Fruit fly (Drosophila melanogaster) whole organism, embryonic: Measurements from ENCODE around the gene CG14120.

ENCODE experiments used
- Awh ChIP-seq: fragments of 200-800 bp; sonication (Bioruptor generic); IDR thresholded peaks from 2 replicates; pipeline ENCODE4, ENCODE4 v1.3.6; 2022; ENCODE audit warnings: missing biosample characterization, missing genetic modification characterization
- BtbVII ChIP-seq: fragments of 200-800 bp; sonication (Bioruptor generic); optimal IDR thresholded peaks from 3 replicates; lab custom pipeline; 2017; ENCODE audit warnings: missing biosample characterization, mild to moderate bottlenecking, missing genetic modification characterization
- CG10274 ChIP-seq: fragments of 200-800 bp; sonication (Bioruptor generic); optimal IDR thresholded peaks from 3 replicates; lab custom pipeline; 2017; ENCODE audit warnings: missing biosample characterization, mild to moderate bottlenecking, missing genetic modification characterization
- CG10979 ChIP-seq: fragments of 200-800 bp; sonication (Bioruptor generic); optimal IDR thresholded peaks from 2 replicates; lab custom pipeline; 2018; ENCODE audit warnings: missing biosample characterization, mild to moderate bottlenecking, missing genetic modification characterization, moderate library complexity
- CG13424 ChIP-seq: fragments of 200-800 bp; sonication (Bioruptor generic); optimal IDR thresholded peaks from 2 replicates; lab custom pipeline; 2019; ENCODE audit warnings: missing biosample characterization, mild to moderate bottlenecking, missing genetic modification characterization, moderate library complexity
- CG13775 ChIP-seq: fragments of 200-800 bp; sonication (Bioruptor generic); optimal IDR thresholded peaks from 3 replicates; lab custom pipeline; 2017; ENCODE audit warnings: missing biosample characterization, mild to moderate bottlenecking, missing genetic modification characterization
- CG14014 ChIP-seq: fragments of 200-800 bp; sonication (Bioruptor generic); IDR thresholded peaks from 2 replicates; pipeline ENCODE4 v1.3.6; 2022; ENCODE audit warnings: missing biosample characterization, missing genetic modification characterization
- CG1602 ChIP-seq: fragments of 200-800 bp; sonication (Bioruptor generic); optimal IDR thresholded peaks from 3 replicates; lab custom pipeline; 2016; ENCODE audit warnings: missing biosample characterization, missing genetic modification characterization
- CG18011 ChIP-seq: fragments of 200-800 bp; sonication (Bioruptor generic); optimal IDR thresholded peaks from 2 replicates; lab custom pipeline; 2017; ENCODE audit warnings: missing biosample characterization, missing genetic modification characterization, mild to moderate bottlenecking, moderate library complexity, missing genotype
- CG18619 ChIP-seq: fragments of 200-800 bp; sonication (Bioruptor generic); optimal IDR thresholded peaks from 3 replicates; lab custom pipeline; 2017; ENCODE audit warnings: missing biosample characterization, mild to moderate bottlenecking, missing genetic modification characterization
- CG2129 ChIP-seq: fragments of 200-800 bp; sonication (Bioruptor generic); IDR thresholded peaks from 2 replicates; pipeline ENCODE4 v1.3.6; 2022; ENCODE audit warnings: missing biosample characterization, missing genetic modification characterization; ENCODE audit not compliant: partially characterized antibody
- CG30020 ChIP-seq: fragments of 200-800 bp; optimal IDR thresholded peaks from 2 replicates; lab custom pipeline; 2019; ENCODE audit warnings: missing biosample characterization, mild to moderate bottlenecking, missing genetic modification characterization, moderate library complexity
- CG32767 ChIP-seq: fragments of 200-800 bp; sonication (Bioruptor generic); IDR thresholded peaks from 2 replicates; pipeline ENCODE4 v1.3.6; 2022; ENCODE audit warnings: missing biosample characterization, missing genetic modification characterization
- CG34422 ChIP-seq: fragments of 200-800 bp; sonication (Bioruptor generic); IDR thresholded peaks from 3 replicates; pipeline ENCODE4 v1.3.6; 2022; ENCODE audit warnings: missing biosample characterization, missing genetic modification characterization
- CG4424 ChIP-seq: fragments of 200-800 bp; sonication (Bioruptor generic); optimal IDR thresholded peaks from 3 replicates; lab custom pipeline; 2016; ENCODE audit warnings: missing biosample characterization, missing genetic modification characterization
- CG5180 ChIP-seq: fragments of 200-800 bp; sonication (Bioruptor generic); optimal IDR thresholded peaks from 3 replicates; lab custom pipeline; 2017; ENCODE audit warnings: missing biosample characterization, missing genetic modification characterization, mild to moderate bottlenecking, moderate library complexity, missing genetic modification reagents
- CG6175 ChIP-seq: fragments of 200-800 bp; sonication (Bioruptor generic); IDR thresholded peaks from 3 replicates; pipeline ENCODE4 v1.3.6; 2022; ENCODE audit warnings: missing biosample characterization, missing genetic modification characterization
- CG7357 ChIP-seq: fragments of 200-800 bp; sonication (Bioruptor generic); IDR thresholded peaks from 3 replicates; pipeline ENCODE4 v1.3.6; 2022; ENCODE audit warnings: missing biosample characterization, missing genetic modification characterization
- CG7987 ChIP-seq: fragments of 200-800 bp; sonication (Bioruptor generic); optimal IDR thresholded peaks from 2 replicates; lab custom pipeline; 2018; ENCODE audit warnings: missing biosample characterization, mild to moderate bottlenecking, missing genetic modification characterization, moderate library complexity
- CG9727 ChIP-seq: fragments of 200-800 bp; sonication (Bioruptor generic); optimal IDR thresholded peaks from 3 replicates; lab custom pipeline; 2017; ENCODE audit warnings: missing biosample characterization, mild to moderate bottlenecking, missing genetic modification characterization
- Dek ChIP-seq: fragments of 200-800 bp; sonication (Bioruptor generic); optimal IDR thresholded peaks from 3 replicates; lab custom pipeline; 2019; ENCODE audit warnings: missing biosample characterization, mild to moderate bottlenecking, missing genetic modification characterization, moderate library complexity
- Doc2 ChIP-seq: fragments of 200-800 bp; sonication (Bioruptor generic); IDR thresholded peaks from 2 replicates; pipeline ENCODE4 v1.3.6; 2022; ENCODE audit warnings: missing biosample characterization, missing genetic modification characterization
- E2f1 ChIP-seq: fragments of 200-800 bp; sonication (Bioruptor generic); IDR thresholded peaks from 2 replicates; pipeline ENCODE4 v1.3.6; 2022; ENCODE audit warnings: missing biosample characterization, missing genetic modification characterization
- Fer3 ChIP-seq: fragments of 200-800 bp; sonication (Bioruptor generic); optimal IDR thresholded peaks from 2 replicates; lab custom pipeline; 2018; ENCODE audit warnings: missing biosample characterization, mild to moderate bottlenecking, missing genetic modification characterization, moderate library complexity
- Lpt ChIP-seq: fragments of >200 bp; optimal IDR thresholded peaks from 2 replicates; lab custom pipeline; 2018; ENCODE audit warnings: missing biosample characterization, missing genetic modification characterization
- MBD-R2 ChIP-seq: fragments of 200-800 bp; sonication (Bioruptor generic); IDR thresholded peaks from 2 replicates; pipeline ENCODE4 v1.3.6; 2022; ENCODE audit warnings: missing biosample characterization, missing genetic modification characterization
- Oli ChIP-seq: fragments of 200-800 bp; sonication (Bioruptor generic); optimal IDR thresholded peaks from 2 replicates; lab custom pipeline; 2018; ENCODE audit warnings: missing biosample characterization, mild to moderate bottlenecking, missing genetic modification characterization, moderate library complexity
- Rfx ChIP-seq: fragments of 200-800 bp; sonication (Bioruptor generic); IDR thresholded peaks from 2 replicates; pipeline ENCODE4 v1.3.6; 2022; ENCODE audit warnings: missing biosample characterization, missing genetic modification characterization
- Sox100B ChIP-seq: fragments of 200-800 bp; sonication (Bioruptor generic); optimal IDR thresholded peaks from 3 replicates; lab custom pipeline; 2018; ENCODE audit warnings: missing biosample characterization, mild to moderate bottlenecking, missing genetic modification characterization
- Sry-δ ChIP-seq: fragments of 200-800 bp; sonication (Bioruptor generic); optimal IDR thresholded peaks from 2 replicates; lab custom pipeline; 2016; ENCODE audit warnings: missing biosample characterization, missing genetic modification characterization
- YL-1 ChIP-seq: fragments of 200-800 bp; sonication (Bioruptor generic); optimal IDR thresholded peaks from 3 replicates; lab custom pipeline; 2017; ENCODE audit warnings: missing biosample characterization, mild to moderate bottlenecking, missing genetic modification characterization
- ac ChIP-seq: fragments of 200-800 bp; sonication (Bioruptor generic); optimal IDR thresholded peaks from 3 replicates; lab custom pipeline; 2017; ENCODE audit warnings: missing biosample characterization, mild to moderate bottlenecking, missing genetic modification characterization
- caup ChIP-seq: fragments of 200-800 bp; sonication (Bioruptor generic); optimal IDR thresholded peaks from 3 replicates; lab custom pipeline; 2017; ENCODE audit warnings: missing biosample characterization, mild to moderate bottlenecking, missing genetic modification characterization, moderate library complexity; ENCODE audit not compliant: severe bottlenecking
- croc ChIP-seq: fragments of 200-800 bp; sonication (Bioruptor generic); conservative IDR thresholded peaks from 3 replicates; pipeline ENCODE4 v1.3.6; 2022; ENCODE audit warnings: missing biosample characterization, missing genetic modification characterization
- cwo ChIP-seq: fragments of 200-800 bp; sonication (Bioruptor generic); optimal IDR thresholded peaks from 3 replicates; lab custom pipeline; 2017; ENCODE audit warnings: missing biosample characterization, missing genetic modification characterization, mild to moderate bottlenecking, moderate library complexity, missing genetic modification reagents
- dm ChIP-seq: fragments of 200-800 bp; sonication (Bioruptor generic); optimal IDR thresholded peaks from 3 replicates; lab custom pipeline; 2016; ENCODE audit warnings: missing biosample characterization, missing genetic modification characterization
- dmrt11E ChIP-seq: fragments of 200-800 bp; sonication (Bioruptor generic); optimal IDR thresholded peaks from 3 replicates; lab custom pipeline; 2018; ENCODE audit warnings: missing biosample characterization, mild to moderate bottlenecking, missing genetic modification characterization, moderate library complexity
- ems ChIP-seq: fragments of 200-800 bp; sonication (Bioruptor generic); optimal IDR thresholded peaks from 3 replicates; lab custom pipeline; 2016; ENCODE audit warnings: missing biosample characterization, missing genetic modification characterization
- gfzf ChIP-seq: fragments of 200-800 bp; sonication (Bioruptor generic); optimal IDR thresholded peaks from 2 replicates; lab custom pipeline; 2016; ENCODE audit warnings: missing biosample characterization, mild to moderate bottlenecking, missing genetic modification characterization, moderate library complexity
- kah ChIP-seq: fragments of 200-800 bp; sonication (Bioruptor generic); optimal IDR thresholded peaks from 2 replicates; lab custom pipeline; 2018; ENCODE audit warnings: missing biosample characterization, mild to moderate bottlenecking, missing genetic modification characterization
- lab ChIP-seq: fragments of 200-800 bp; sonication (Bioruptor generic); optimal IDR thresholded peaks from 3 replicates; lab custom pipeline; 2017; ENCODE audit warnings: missing biosample characterization, missing genetic modification characterization, mild to moderate bottlenecking, moderate library complexity, missing genetic modification reagents
- nmo ChIP-seq: fragments of 200-800 bp; sonication (Bioruptor generic); optimal IDR thresholded peaks from 2 replicates; lab custom pipeline; 2018; ENCODE audit warnings: missing biosample characterization, mild to moderate bottlenecking, missing genetic modification characterization, moderate library complexity
- ranshi ChIP-seq: fragments of 200-800 bp; sonication (Bioruptor generic); IDR thresholded peaks from 2 replicates; pipeline ENCODE4 v1.3.6; 2022; ENCODE audit warnings: missing biosample characterization, missing genetic modification characterization
- sd ChIP-seq: fragments of 200-800 bp; sonication (Bioruptor generic); optimal IDR thresholded peaks from 3 replicates; lab custom pipeline; 2018; ENCODE audit warnings: missing biosample characterization, mild to moderate bottlenecking, missing genetic modification characterization, moderate library complexity
- sens ChIP-seq: fragments of 200-800 bp; sonication (Bioruptor generic); peaks from one replicate; lab custom pipeline; 2016; ENCODE audit warnings: missing biosample characterization, missing genetic modification characterization
- seq ChIP-seq: fragments of 200-800 bp; sonication (Bioruptor generic); IDR thresholded peaks from 2 replicates; pipeline ENCODE4 v1.3.6; 2022; ENCODE audit warnings: missing biosample characterization, missing genetic modification characterization
- slp2 ChIP-seq: fragments of 200-800 bp; sonication (Bioruptor generic); optimal IDR thresholded peaks from 2 replicates; lab custom pipeline; 2016; ENCODE audit warnings: missing biosample characterization, missing genetic modification characterization
- stc ChIP-seq: fragments of 200-800 bp; sonication (Bioruptor generic); IDR thresholded peaks from 2 replicates; pipeline ENCODE4 v1.3.6; 2022; ENCODE audit warnings: missing biosample characterization, missing genetic modification characterization
- usp ChIP-seq: fragments of >200 bp; optimal IDR thresholded peaks from 2 replicates; lab custom pipeline; 2017; ENCODE audit warnings: missing biosample characterization, missing genetic modification characterization
- zfh1 ChIP-seq: fragments of 200-800 bp; sonication (Bioruptor generic); IDR thresholded peaks from 3 replicates; pipeline ENCODE4 v1.3.6; 2022; ENCODE audit warnings: missing biosample characterization, missing genetic modification characterization

CG14120 gene

dm6 chr3L:12892485-12893173, 7.8 kb downstream of the CG14120 start, which contains the start of gene CG14118 (continued):
- no peak for TF ChIP-seq CG2129 (GFP tag; lab: Robert Waterston, UW)
- no peak for TF ChIP-seq CG6175 (GFP tag; lab: Robert Waterston, UW)
- TF ChIP-seq CG34422 (GFP tag; lab: Robert Waterston, UW), result peak; percentile 10; the same call in 1 of the 3 replicates
- TF ChIP-seq lab (GFP tag; lab: Kevin White, UChicago), result no peak
- TF ChIP-seq CG4424 (GFP tag; lab: Kevin White, UChicago), result no peak
- no peak for TF ChIP-seq YL-1 (GFP tag; lab: Kevin White, UChicago)
- no peak for TF ChIP-seq Doc2 (GFP tag; lab: Robert Waterston, UW)
- TF ChIP-seq Awh (GFP tag; lab: Robert Waterston, UW), result peak; percentile 54; the same call in 1 of the 2 replicates
- no peak for TF ChIP-seq Lpt (GFP tag; lab: Kevin White, UChicago)
- TF ChIP-seq sd (tag; lab: Kevin White, UChicago), result peak; percentile 38
- no peak for TF ChIP-seq Oli (tag; lab: Kevin White, UChicago)
- no peak for TF ChIP-seq CG10979 (tag; lab: Kevin White, UChicago)
- no peak for TF ChIP-seq seq (GFP tag; lab: Robert Waterston, UW)
- no peak for TF ChIP-seq slp2
- no peak for TF ChIP-seq CG5180 (GFP tag; lab: Kevin White, UChicago)
- peak; percentile 13 for TF ChIP-seq CG18619 (GFP tag; lab: Kevin White, UChicago)
- peak; percentile 12 for TF ChIP-seq CG13424
- no peak for TF ChIP-seq Sry-δ (GFP tag; lab: Kevin White, UChicago)
- TF ChIP-seq ac (GFP tag; lab: Kevin White, UChicago), result no peak
- peak; percentile 55 for TF ChIP-seq cwo (GFP tag; lab: Kevin White, UChicago)
- peak; percentile 87 for TF ChIP-seq kah (GFP tag; lab: Kevin White, UChicago)
- no peak for TF ChIP-seq gfzf (GFP tag; lab: Kevin White, UChicago)
- no peak for TF ChIP-seq CG1602
- peak; percentile 21 for TF ChIP-seq caup (GFP tag; lab: Kevin White, UChicago)
- TF ChIP-seq BtbVII (GFP tag; lab: Kevin White, UChicago), result no peak
- TF ChIP-seq ems (GFP tag; lab: Kevin White, UChicago), result no peak
- TF ChIP-seq CG32767 (GFP tag; lab: Robert Waterston, UW), result no peak
- no peak for TF ChIP-seq CG7987 (GFP tag; lab: Kevin White, UChicago)
- peak; percentile 6 for TF ChIP-seq Dek (tag; lab: Kevin White, UChicago)
- 0 out of 2 replicates have a peak, but pooled peaks have one; percentile 14 for TF ChIP-seq stc (GFP tag; lab: Robert Waterston, UW)
- no peak for TF ChIP-seq dm (GFP tag; lab: Kevin White, UChicago)
- TF ChIP-seq nmo (GFP tag; lab: Kevin White, UChicago), result no peak
- TF ChIP-seq croc (GFP tag; lab: Robert Waterston, UW), result no peak
- TF ChIP-seq Rfx, result peak; percentile 37
- TF ChIP-seq CG9727, result no peak
- peak; percentile 68 for TF ChIP-seq sens (GFP tag; lab: Kevin White, UChicago)
- TF ChIP-seq dmrt11E (tag; lab: Kevin White, UChicago), result no peak
- no peak for TF ChIP-seq CG10274 (GFP tag; lab: Kevin White, UChicago)
- no peak; the same call in 1 of the 2 replicates for TF ChIP-seq CG14014 (GFP tag; lab: Robert Waterston, UW)
- no peak for TF ChIP-seq CG30020 (tag; lab: Kevin White, UChicago)
- TF ChIP-seq CG18011 (GFP tag; lab: Kevin White, UChicago), result no peak
- TF ChIP-seq CG13775 (GFP tag; lab: Kevin White, UChicago), result no peak
- TF ChIP-seq usp (GFP tag; lab: Kevin White, UChicago), result no peak
- no peak for TF ChIP-seq E2f1 (GFP tag; lab: Robert Waterston, UW)
- TF ChIP-seq Fer3 (tag; lab: Kevin White, UChicago), result peak; percentile 34
- no peak for TF ChIP-seq Sox100B
- TF ChIP-seq MBD-R2 (GFP tag; lab: Robert Waterston, UW), result no peak
- TF ChIP-seq ranshi (GFP tag; lab: Robert Waterston, UW), result no peak
- TF ChIP-seq zfh1 (GFP tag; lab: Robert Waterston, UW), result 0 out of 3 replicates have a peak, but pooled peaks have one; percentile 32
- TF ChIP-seq CG7357 (GFP tag; lab: Robert Waterston, UW), result no peak
